Fruit fly (Drosophila melanogaster): ENCODE results near the gene CG31789.

CG31789 gene

dm6 chr2L:18566235-18567158 lies 39.2 kb upstream of the CG31789 start (continued):
- TF ChIP-seq chn (GFP tag; optimal IDR thresholded peaks at IDR 0.05) (no peak), z (GFP tag; IDR thresholded peaks at IDR 0.05) (no peak), CG32767 (GFP tag; IDR thresholded peaks at IDR 0.05) (no peak), Six4 (GFP tag; optimal IDR thresholded peaks at IDR 0.05) (no peak), CG9215 (GFP tag; IDR thresholded peaks at IDR 0.05) (no peak), CG4820 (GFP tag; optimal IDR thresholded peaks at IDR 0.05) (no peak), fu2 (GFP tag; optimal IDR thresholded peaks at IDR 0.05) (no peak), CG10321 (GFP tag; IDR thresholded peaks at IDR 0.05) (no peak), bcd (GFP tag; optimal IDR thresholded peaks at IDR 0.05) (peak; percentile 46), CG10431 (GFP tag; optimal IDR thresholded peaks at IDR 0.05) (no peak), oc (tag; optimal IDR thresholded peaks at IDR 0.05) (no peak), Trl (optimal IDR thresholded peaks at IDR 0.05) (no peak), Trl (GFP tag; optimal IDR thresholded peaks at IDR 0.05) (no peak), gem (tag; optimal IDR thresholded peaks at IDR 0.05) (peak; percentile 73), CG10462 (GFP tag; optimal IDR thresholded peaks at IDR 0.05) (no peak), cwo (GFP tag; optimal IDR thresholded peaks at IDR 0.05) (peak; percentile 14), so (GFP tag; IDR thresholded peaks at IDR 0.05) (no peak), Rx (GFP tag; IDR thresholded peaks at IDR 0.05) (no peak), lov (optimal IDR thresholded peaks at IDR 0.05) (no peak), lov (GFP tag; IDR thresholded peaks at IDR 0.05) (no peak), Optix (GFP tag; IDR thresholded peaks at IDR 0.05) (no peak), nerfin-1 (tag; optimal IDR thresholded peaks at IDR 0.05) (no peak), CG17829 (tag; optimal IDR thresholded peaks at IDR 0.05) (no peak), CG8388 (GFP tag; optimal IDR thresholded peaks at IDR 0.05) (no peak), slbo (GFP tag; IDR thresholded peaks at IDR 0.05) (peak; percentile 28; the same call in 1 of the 2 replicates), lmd (GFP tag; IDR thresholded peaks at IDR 0.05) (peak; percentile 30; the same call in 1 of the 2 replicates), ATbp (GFP tag; optimal IDR thresholded peaks at IDR 0.05) (no peak), btn (GFP tag; optimal IDR thresholded peaks at IDR 0.05) (no peak), her (GFP tag; optimal IDR thresholded peaks at IDR 0.05) (no peak), danr (GFP tag; IDR thresholded peaks at IDR 0.05) (no peak), Hand (GFP tag; optimal IDR thresholded peaks at IDR 0.05) (no peak), CG1233 (GFP tag; optimal IDR thresholded peaks at IDR 0.05) (peak; percentile 33), gfzf (GFP tag; optimal IDR thresholded peaks at IDR 0.05) (no peak), az2 (GFP tag; optimal IDR thresholded peaks at IDR 0.05) (peak; percentile 25), CG18619 (GFP tag; optimal IDR thresholded peaks at IDR 0.05) (no peak), CG1603 (tag; optimal IDR thresholded peaks at IDR 0.05) (no peak), Hr39 (optimal IDR thresholded peaks at IDR 0.05) (no peak), Taf1 (GFP tag; IDR thresholded peaks at IDR 0.05) (no peak), Fer3 (tag; optimal IDR thresholded peaks at IDR 0.05) (peak; percentile 9), Dp (GFP tag; optimal IDR thresholded peaks at IDR 0.05) (no peak), CG15601 (tag; optimal IDR thresholded peaks at IDR 0.05) (peak; percentile 48), hkb (optimal IDR thresholded peaks at IDR 0.05) (no peak), hkb (GFP tag; IDR thresholded peaks at IDR 0.05) (no peak), ase (GFP tag; IDR thresholded peaks at IDR 0.05) (no peak), sens-2 (GFP tag; IDR thresholded peaks at IDR 0.05) (peak; percentile 52; the same call in 1 of the 2 replicates), mld (GFP tag; IDR thresholded peaks at IDR 0.05; ENCODE audit: partially characterized antibody) (no peak), ab (GFP tag; optimal IDR thresholded peaks at IDR 0.05) (no peak), unpg (GFP tag; optimal IDR thresholded peaks at IDR 0.05) (peak; percentile 49), chinmo (GFP tag; IDR thresholded peaks at IDR 0.05; ENCODE audit: partially characterized antibody) (0 out of 4 replicates have a peak, but pooled peaks have one; percentile 68), crol (GFP tag; IDR thresholded peaks at IDR 0.05) (no peak), HmgZ (tag; optimal IDR thresholded peaks at IDR 0.05) (no peak)
